Fruit fly (Drosophila melanogaster) whole organism, embryonic: Measurements from ENCODE around the gene spidey.

Experiments used
- CG10979 ChIP-seq: fragments of 200-800 bp; sonication (Bioruptor generic); optimal IDR thresholded peaks from 2 replicates; lab custom pipeline; 2018; ENCODE audit warnings: missing biosample characterization, mild to moderate bottlenecking, missing genetic modification characterization, moderate library complexity
- CG11560 ChIP-seq: fragments of 200-800 bp; sonication (Bioruptor generic); IDR thresholded peaks from 3 replicates; pipeline ENCODE4 v1.3.6; 2022; ENCODE audit warnings: missing biosample characterization, missing genetic modification characterization
- CG1233 ChIP-seq: fragments of 200-800 bp; sonication (Bioruptor generic); optimal IDR thresholded peaks from 4 replicates; lab custom pipeline; 2018; ENCODE audit warnings: missing biosample characterization, mild to moderate bottlenecking, missing genetic modification characterization
- CG15011 ChIP-seq: fragments of 200-800 bp; sonication (Bioruptor generic); optimal IDR thresholded peaks from 3 replicates; lab custom pipeline; 2018; ENCODE audit warnings: missing biosample characterization, mild to moderate bottlenecking, missing genetic modification characterization
- CG2120 ChIP-seq: fragments of 200-800 bp; sonication (Bioruptor generic); optimal IDR thresholded peaks from 3 replicates; lab custom pipeline; 2016; ENCODE audit warnings: missing biosample characterization, missing genetic modification characterization
- CG2712 ChIP-seq: fragments of 200-800 bp; optimal IDR thresholded peaks from 3 replicates; lab custom pipeline; 2019; ENCODE audit warnings: missing biosample characterization, mild to moderate bottlenecking, missing genetic modification characterization, moderate library complexity
- CG2875 ChIP-seq: fragments of 200-800 bp; sonication (Bioruptor generic); optimal IDR thresholded peaks from 2 replicates; lab custom pipeline; 2017; ENCODE audit warnings: missing biosample characterization, mild to moderate bottlenecking, missing genetic modification characterization, missing genetic modification reagents
- CG30020 ChIP-seq: fragments of 200-800 bp; optimal IDR thresholded peaks from 2 replicates; lab custom pipeline; 2019; ENCODE audit warnings: missing biosample characterization, mild to moderate bottlenecking, missing genetic modification characterization, moderate library complexity
- CG3163 ChIP-seq: fragments of 200-800 bp; sonication (Bioruptor generic); optimal IDR thresholded peaks from 3 replicates; lab custom pipeline; 2016; ENCODE audit warnings: missing biosample characterization, missing genetic modification characterization
- CG4328 ChIP-seq: fragments of 200-800 bp; sonication (Bioruptor generic); optimal IDR thresholded peaks from 3 replicates; lab custom pipeline; 2017; ENCODE audit warnings: missing biosample characterization, missing genetic modification reagents, missing genetic modification characterization
- CG4424 ChIP-seq: fragments of 200-800 bp; sonication (Bioruptor generic); optimal IDR thresholded peaks from 3 replicates; lab custom pipeline; 2016; ENCODE audit warnings: missing biosample characterization, missing genetic modification characterization
- CG7928 ChIP-seq: fragments of 200-800 bp; sonication (Bioruptor generic); optimal IDR thresholded peaks from 2 replicates; lab custom pipeline; 2017; ENCODE audit warnings: missing biosample characterization, mild to moderate bottlenecking, missing genetic modification characterization
- CG7987 ChIP-seq: fragments of 200-800 bp; sonication (Bioruptor generic); optimal IDR thresholded peaks from 2 replicates; lab custom pipeline; 2018; ENCODE audit warnings: missing biosample characterization, mild to moderate bottlenecking, missing genetic modification characterization, moderate library complexity
- CG8359 ChIP-seq: fragments of 200-800 bp; sonication (Bioruptor generic); optimal IDR thresholded peaks from 2 replicates; lab custom pipeline; 2017; ENCODE audit warnings: missing biosample characterization, mild to moderate bottlenecking, missing genetic modification characterization, borderline replicate concordance
- CG8478 ChIP-seq: fragments of >200 bp; optimal IDR thresholded peaks from 2 replicates; lab custom pipeline; 2018
- CG9437 ChIP-seq: fragments of 200-800 bp; sonication (Bioruptor generic); optimal IDR thresholded peaks from 2 replicates; lab custom pipeline; 2018; ENCODE audit warnings: missing biosample characterization, mild to moderate bottlenecking, missing genetic modification characterization
- CkIIα-i1 ChIP-seq: fragments of 200-800 bp; sonication (Bioruptor generic); IDR thresholded peaks from 2 replicates; pipeline ENCODE4 v1.3.6; 2022; ENCODE audit warnings: missing biosample characterization, missing genetic modification characterization
- Deaf1 ChIP-seq: fragments of 200-800 bp; optimal IDR thresholded peaks from 3 replicates; lab custom pipeline; 2019; ENCODE audit warnings: missing biosample characterization, mild to moderate bottlenecking, missing genetic modification characterization, moderate library complexity
- Dll ChIP-seq: fragments of 200-800 bp; sonication (Bioruptor generic); IDR thresholded peaks from 4 replicates; pipeline ENCODE4 v1.3.6; 2022; ENCODE audit warnings: missing biosample characterization, missing genetic modification characterization; ENCODE audit not compliant: partially characterized antibody
- Elba2 ChIP-seq: fragments of 200-800 bp; sonication (Bioruptor generic); optimal IDR thresholded peaks from 3 replicates; lab custom pipeline; 2016; ENCODE audit warnings: missing biosample characterization, missing genetic modification characterization
- HLH3B ChIP-seq: fragments of 200-800 bp; sonication (Bioruptor generic); IDR thresholded peaks from 2 replicates; pipeline ENCODE4 v1.3.6; 2022; ENCODE audit warnings: missing biosample characterization, missing genetic modification characterization
- Lim3 ChIP-seq: fragments of 200-800 bp; sonication (Bioruptor generic); IDR thresholded peaks from 2 replicates; pipeline ENCODE4 v1.3.6; 2022; ENCODE audit warnings: missing biosample characterization, missing genetic modification characterization
- Lpt ChIP-seq: fragments of >200 bp; optimal IDR thresholded peaks from 2 replicates; lab custom pipeline; 2018; ENCODE audit warnings: missing biosample characterization, missing genetic modification characterization
- MTF-1 ChIP-seq: fragments of 200-800 bp; sonication (Bioruptor generic); optimal IDR thresholded peaks from 2 replicates; lab custom pipeline; 2018; ENCODE audit warnings: missing biosample characterization, mild to moderate bottlenecking, missing genetic modification characterization, borderline replicate concordance
- NFAT ChIP-seq: fragments of 200-800 bp; sonication (Bioruptor generic); IDR thresholded peaks from 2 replicates; pipeline ENCODE4 v1.3.6; 2022; ENCODE audit warnings: missing biosample characterization, missing genetic modification characterization
- NK7.1 ChIP-seq: fragments of 200-800 bp; sonication (Bioruptor generic); optimal IDR thresholded peaks from 3 replicates; lab custom pipeline; 2016; ENCODE audit warnings: missing biosample characterization, missing genetic modification characterization
- Nf-YA ChIP-seq: fragments of 200-800 bp; sonication (Bioruptor generic); IDR thresholded peaks from 2 replicates; pipeline ENCODE4 v1.3.6; 2022; ENCODE audit warnings: missing biosample characterization, missing genetic modification characterization
- Ptx1 ChIP-seq: fragments of 200-800 bp; sonication (Bioruptor generic); IDR thresholded peaks from 2 replicates; pipeline ENCODE4 v1.3.6; 2022; ENCODE audit warnings: missing biosample characterization, missing genetic modification characterization
- Sry-β ChIP-seq: fragments of 200-800 bp; sonication (Bioruptor generic); optimal IDR thresholded peaks from 2 replicates; lab custom pipeline; 2018; ENCODE audit warnings: missing biosample characterization, mild to moderate bottlenecking, missing genetic modification characterization, moderate library complexity
- Ssrp ChIP-seq: fragments of 200-800 bp; sonication (Bioruptor generic); optimal IDR thresholded peaks from 2 replicates; lab custom pipeline; 2018; ENCODE audit warnings: missing biosample characterization, mild to moderate bottlenecking, missing genetic modification characterization, moderate library complexity
- Usf ChIP-seq: fragments of 200-800 bp; sonication (Bioruptor generic); optimal IDR thresholded peaks from 2 replicates; lab custom pipeline; 2017; ENCODE audit warnings: missing genotype, missing biosample characterization, missing genetic modification characterization
- Xrp1 ChIP-seq: fragments of 200-800 bp; sonication (Bioruptor generic); IDR thresholded peaks from 2 replicates; pipeline ENCODE4 v1.3.6; 2022; ENCODE audit warnings: missing biosample characterization, missing genetic modification characterization
- ac ChIP-seq: fragments of 200-800 bp; sonication (Bioruptor generic); optimal IDR thresholded peaks from 3 replicates; lab custom pipeline; 2017; ENCODE audit warnings: missing biosample characterization, mild to moderate bottlenecking, missing genetic modification characterization
- bbx ChIP-seq: fragments of 200-800 bp; sonication (Bioruptor generic); IDR thresholded peaks from 2 replicates; pipeline ENCODE4 v1.3.6; 2022; ENCODE audit warnings: missing biosample characterization, missing genetic modification characterization; ENCODE audit not compliant: partially characterized antibody
- ci ChIP-seq: fragments of 200-800 bp; sonication (Bioruptor generic); IDR thresholded peaks from 3 replicates; pipeline ENCODE4 v1.3.6; 2022; ENCODE audit warnings: missing biosample characterization, missing genetic modification characterization
- da ChIP-seq: fragments of 200-800 bp; sonication (Bioruptor generic); optimal IDR thresholded peaks from 2 replicates; lab custom pipeline; 2016; ENCODE audit warnings: missing biosample characterization, missing genetic modification characterization
- dmrt99B ChIP-seq: fragments of 200-800 bp; sonication (Bioruptor generic); optimal IDR thresholded peaks from 2 replicates; lab custom pipeline; 2018; ENCODE audit warnings: missing biosample characterization, mild to moderate bottlenecking, missing genetic modification characterization, moderate library complexity
- fd102C ChIP-seq: fragments of 200-800 bp; sonication (Bioruptor generic); optimal IDR thresholded peaks from 2 replicates; lab custom pipeline; 2018; ENCODE audit warnings: missing biosample characterization, mild to moderate bottlenecking, missing genetic modification characterization, moderate library complexity
- fd3F ChIP-seq: fragments of 200-800 bp; sonication (Bioruptor generic); optimal IDR thresholded peaks from 2 replicates; lab custom pipeline; 2018; ENCODE audit warnings: missing biosample characterization, mild to moderate bottlenecking, missing genetic modification characterization, moderate library complexity
- gce ChIP-seq: fragments of 200-800 bp; sonication (Bioruptor generic); IDR thresholded peaks from 3 replicates; pipeline ENCODE4 v1.3.6; 2022; ENCODE audit warnings: missing biosample characterization, missing genetic modification characterization
- gsb ChIP-seq: fragments of 200-800 bp; sonication (Bioruptor generic); IDR thresholded peaks from 2 replicates; pipeline ENCODE4 v1.3.6; 2022; ENCODE audit warnings: missing biosample characterization, missing genetic modification characterization
- oc ChIP-seq: fragments of 200-800 bp; sonication (Bioruptor generic); optimal IDR thresholded peaks from 2 replicates; lab custom pipeline; 2018; ENCODE audit warnings: missing biosample characterization, mild to moderate bottlenecking, missing genetic modification characterization, moderate library complexity
- pho ChIP-seq: fragments of 200-800 bp; sonication (Bioruptor generic); optimal IDR thresholded peaks from 2 replicates; lab custom pipeline; 2016; ENCODE audit warnings: missing biosample characterization, missing genetic modification characterization
- schlank ChIP-seq: fragments of 200-800 bp; sonication (Bioruptor generic); optimal IDR thresholded peaks from 2 replicates; lab custom pipeline; 2018; ENCODE audit warnings: missing biosample characterization, mild to moderate bottlenecking, missing genetic modification characterization
- scrt ChIP-seq: fragments of 200-800 bp; sonication (Bioruptor generic); optimal IDR thresholded peaks from 2 replicates; lab custom pipeline; 2018; ENCODE audit warnings: missing biosample characterization, mild to moderate bottlenecking, missing genetic modification characterization, moderate library complexity
- sr ChIP-seq: fragments of 200-800 bp; sonication (Bioruptor generic); IDR thresholded peaks from 3 replicates; pipeline ENCODE4 v1.3.6; 2022; ENCODE audit warnings: missing biosample characterization, missing genetic modification characterization
- tll ChIP-seq, 2 experiments: fragments of 200-800 bp in 1 of 2; fragments of >200 bp in 1 of 2; sonication (Bioruptor generic) in 1 of 2; optimal IDR thresholded peaks; 2 replicates each; lab custom pipeline; 2017 to 2019; ENCODE audit warnings: missing biosample characterization in 2 of 2, missing genetic modification characterization in 2 of 2, mild to moderate bottlenecking in 1 of 2, moderate library complexity in 1 of 2
- tx ChIP-seq: fragments of 200-800 bp; sonication (Bioruptor generic); optimal IDR thresholded peaks from 2 replicates; lab custom pipeline; 2016; ENCODE audit warnings: missing biosample characterization, missing genetic modification characterization

spidey gene

dm6 chrX:7937588-7938481 is 29.1 kb downstream of the spidey start:
- TF ChIP-seq bbx (GFP tag; lab: Robert Waterston, UW) (no peak), NFAT (0 out of 2 replicates have a peak, but pooled peaks have one; percentile 19), Lim3 (peak; percentile 14; the same call in 1 of the 2 replicates), Elba2 (GFP tag; lab: Kevin White, UChicago) (no peak), pho (GFP tag; lab: Kevin White, UChicago) (peak; percentile 64), da (GFP tag; lab: Kevin White, UChicago) (peak; percentile 88), Ssrp (tag; lab: Kevin White, UChicago) (peak; percentile 88), schlank (tag; lab: Kevin White, UChicago) (no peak), CG7928 (GFP tag; lab: Kevin White, UChicago) (no peak), fd102C (peak; percentile 24), tx (GFP tag; lab: Kevin White, UChicago) (peak; percentile 76), fd3F (GFP tag; lab: Kevin White, UChicago) (peak; percentile 14), CG3163 (GFP tag; lab: Kevin White, UChicago) (peak; percentile 48), Nf-YA (peak; percentile 20; the same call in 1 of the 2 replicates), Lpt (no peak), CG11560 (tag; lab: Robert Waterston, UW) (peak; percentile 42; the same call in 2 of the 3 replicates), CG4424 (peak; percentile 87), Usf (GFP tag; lab: Kevin White, UChicago) (peak; percentile 68), CG15011 (peak; percentile 47), tll (GFP tag; optimal IDR thresholded peaks at IDR 0.05; lab: Kevin White, UChicago) (peak; percentile 63 to 74), CG30020 (tag; lab: Kevin White, UChicago) (peak; percentile 38), CG7987 (GFP tag; lab: Kevin White, UChicago) (peak; percentile 33), Ptx1 (peak; percentile 84), CG2875 (GFP tag; lab: Kevin White, UChicago) (peak; percentile 74), oc (tag; lab: Kevin White, UChicago) (peak; percentile 77), gce (GFP tag; lab: Robert Waterston, UW) (0 out of 3 replicates have a peak, but pooled peaks have one; percentile 43), CG8359 (peak; percentile 48), NK7.1 (GFP tag; lab: Kevin White, UChicago) (peak; percentile 61), CG8478 (lab: Kevin White, UChicago) (peak; percentile 98), MTF-1 (GFP tag; lab: Kevin White, UChicago) (no peak), sr (no peak), HLH3B (GFP tag; lab: Robert Waterston, UW) (peak; percentile 63; the same call in 1 of the 2 replicates), gsb (GFP tag; lab: Robert Waterston, UW) (no peak), Dll (GFP tag; lab: Robert Waterston, UW) (0 out of 4 replicates have a peak, but pooled peaks have one; percentile 30), scrt (GFP tag; lab: Kevin White, UChicago) (peak; percentile 48), ac (GFP tag; lab: Kevin White, UChicago) (peak; percentile 32), CG4328 (peak; percentile 80), Sry-β (peak; percentile 47), ci (GFP tag; lab: Robert Waterston, UW) (peak; percentile 59; the same call in 1 of the 3 replicates), dmrt99B (peak; percentile 90), CG2120 (GFP tag; lab: Kevin White, UChicago) (peak; percentile 55), CG9437 (GFP tag; lab: Kevin White, UChicago) (peak; percentile 87), CG10979 (tag; lab: Kevin White, UChicago) (peak; percentile 90), Deaf1 (peak; percentile 27), CG1233 (GFP tag; lab: Kevin White, UChicago) (peak; percentile 77), Xrp1 (GFP tag; lab: Robert Waterston, UW) (peak; percentile 80), CkIIα-i1 (GFP tag; lab: Robert Waterston, UW) (no peak), CG2712 (tag; lab: Kevin White, UChicago) (peak; percentile 89)
